Worm (Caenorhabditis elegans) whole organism, L3 larva: ENCODE data around the gene srlf-17.

Experiments
- aly-2 ChIP-seq: fragments of 150-350 bp; optimal IDR thresholded peaks from 2 replicates; lab custom pipeline; 2014; ENCODE audit warnings: missing biosample characterization, missing genetic modification characterization
- ama-1 ChIP-seq: fragments of 150-350 bp; optimal IDR thresholded peaks from 2 replicates; lab custom pipeline; 2018
- ceh-16 ChIP-seq: sonication (generic microtip); optimal IDR thresholded peaks from 2 replicates; lab custom pipeline; 2017; ENCODE audit warnings: missing biosample characterization, missing genetic modification characterization
- egl-27 ChIP-seq: sonication (generic microtip); optimal IDR thresholded peaks from 4 replicates; lab custom pipeline; 2017; ENCODE audit warnings: missing biosample characterization, missing genetic modification reagents, missing genetic modification characterization
- nhr-12 ChIP-seq: fragments of 150-350 bp; optimal IDR thresholded peaks from 2 replicates; lab custom pipeline; 2014; ENCODE audit warnings: missing biosample characterization, missing genetic modification characterization
- pha-4 ChIP-seq: fragments of 150-350 bp; optimal IDR thresholded peaks from 2 replicates; lab custom pipeline; 2014; ENCODE audit warnings: missing biosample characterization, missing genetic modification reagents, missing genetic modification characterization
- skn-1 ChIP-seq: fragments of 150-350 bp; optimal IDR thresholded peaks from 2 replicates; lab custom pipeline; 2014; ENCODE audit warnings: missing biosample characterization, missing genetic modification characterization

DNA sequence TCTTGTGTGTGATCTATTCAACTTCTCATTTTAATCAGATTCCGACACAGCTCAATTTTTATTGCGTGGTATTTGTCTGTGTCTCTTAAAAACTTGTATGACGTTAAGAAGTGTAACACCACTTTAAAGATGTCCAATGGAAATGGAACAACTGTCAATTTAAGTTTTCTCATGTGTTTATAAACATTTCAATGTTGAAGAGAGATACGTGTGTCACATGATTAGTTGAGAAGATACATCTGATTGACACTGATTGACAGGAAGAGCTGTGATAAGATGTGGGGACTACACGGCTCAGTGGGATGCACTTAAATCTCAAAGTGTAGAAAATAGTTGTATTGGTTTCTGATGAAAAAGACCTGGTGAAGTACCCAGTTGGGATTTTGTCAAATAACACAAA is 34.2 kb downstream of the srlf-17 start:
- TF ChIP-seq ama-1 (lab: Kevin White, UChicago): no peak
- TF ChIP-seq skn-1 (tag; lab: Kevin White, UChicago): no peak
- TF ChIP-seq nhr-12 (tag; lab: Kevin White, UChicago): no peak
- TF ChIP-seq egl-27 (tag; lab: Kevin White, UChicago): no peak
- no peak for TF ChIP-seq aly-2 (tag; lab: Kevin White, UChicago)
- no peak for TF ChIP-seq ceh-16 (tag; lab: Kevin White, UChicago)
- no peak for TF ChIP-seq pha-4 (tag; lab: Kevin White, UChicago)
